Fruit fly (Drosophila melanogaster) whole organism, embryonic: ENCODE measurements around the gene CG43779.

Source experiments
- CG4404 ChIP-seq: fragments of 200-800 bp; sonication (Bioruptor generic); IDR thresholded peaks from 2 replicates; pipeline ENCODE4 v1.3.6; 2022; ENCODE audit warnings: missing biosample characterization, missing genetic modification characterization
- CG4707 ChIP-seq: fragments of 200-800 bp; sonication (Bioruptor generic); optimal IDR thresholded peaks from 2 replicates; lab custom pipeline; 2018; ENCODE audit warnings: missing biosample characterization, mild to moderate bottlenecking, missing genetic modification characterization, moderate library complexity
- CG9727 ChIP-seq: fragments of 200-800 bp; sonication (Bioruptor generic); optimal IDR thresholded peaks from 3 replicates; lab custom pipeline; 2017; ENCODE audit warnings: missing biosample characterization, mild to moderate bottlenecking, missing genetic modification characterization
- br ChIP-seq: fragments of >200 bp; optimal IDR thresholded peaks from 2 replicates; lab custom pipeline; 2017
- fu2 ChIP-seq: fragments of 200-800 bp; sonication (Bioruptor generic); optimal IDR thresholded peaks from 2 replicates; lab custom pipeline; 2016; ENCODE audit warnings: missing biosample characterization, missing genetic modification characterization
- zfh1 ChIP-seq: fragments of 200-800 bp; sonication (Bioruptor generic); IDR thresholded peaks from 3 replicates; pipeline ENCODE4 v1.3.6; 2022; ENCODE audit warnings: missing biosample characterization, missing genetic modification characterization

DNA sequence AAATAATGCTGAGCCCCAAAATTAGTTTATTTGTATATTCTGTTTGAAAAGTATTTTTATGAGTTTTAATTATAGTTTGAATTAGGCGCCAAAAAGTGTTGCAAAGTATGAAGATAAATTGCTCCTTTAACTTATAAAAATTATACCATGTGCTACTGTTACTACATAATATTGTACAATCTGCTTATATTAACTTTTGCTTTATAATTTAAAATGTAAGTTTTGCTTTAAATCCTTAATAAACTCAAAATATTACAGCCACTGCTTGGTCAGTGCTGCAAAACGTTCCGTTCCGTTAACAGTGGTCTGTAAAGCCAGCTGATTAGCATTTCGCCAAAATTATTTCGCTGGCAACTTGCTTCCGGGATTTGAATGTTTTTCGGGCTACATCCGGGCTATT lies 16.9 kb downstream of the CG43779 start, which contains the start of gene CG31729:
- TF ChIP-seq CG4707 (GFP tag; lab: Kevin White, UChicago) (no peak), fu2 (GFP tag; lab: Kevin White, UChicago) (no peak), zfh1 (GFP tag; lab: Robert Waterston, UW) (no peak), CG9727 (no peak), br (lab: Kevin White, UChicago) (no peak), CG4404 (GFP tag; lab: Robert Waterston, UW) (no peak)
